Worm (Caenorhabditis elegans) whole organism, L4 larva: ENCODE measurements around the gene eppl-1.

Experiments used
- ceh-20 ChIP-seq: fragments of 200-800 bp; sonication (Bioruptor generic); IDR thresholded peaks from 2 replicates; pipeline ENCODE4 v1.3.6; 2022; ENCODE audit warnings: missing genetic modification reagents, missing genetic modification characterization, missing compliant biosample characterization
- dmd-9 ChIP-seq: fragments of 200-800 bp; sonication (Bioruptor generic); IDR thresholded peaks from 2 replicates; pipeline ENCODE4 v1.3.6; 2022; ENCODE audit warnings: missing genetic modification reagents, missing genetic modification characterization, missing compliant biosample characterization
- egl-27 ChIP-seq: sonication (generic microtip); optimal IDR thresholded peaks from 3 replicates; lab custom pipeline; 2017; ENCODE audit warnings: missing biosample characterization, missing genetic modification reagents, missing genetic modification characterization
- pha-4 ChIP-seq, 2 experiments: fragments of 150-350 bp in 1 of 2; fragments of 200-800 bp in 1 of 2; sonication (Bioruptor generic) in 1 of 2; IDR thresholded peaks in 1 of 2; optimal IDR thresholded peaks in 1 of 2; 2 replicates each; pipeline versions ENCODE4 v1.3.6 to Lab custom; 2014 to 2022; ENCODE audit warnings: missing genetic modification characterization in 2 of 2, missing genetic modification reagents in 2 of 2, missing biosample characterization in 1 of 2, missing compliant biosample characterization in 1 of 2
- vab-7 ChIP-seq: fragments of 200-800 bp; sonication (Bioruptor generic); IDR thresholded peaks from 2 replicates; pipeline ENCODE4 v1.3.6; 2022; ENCODE audit warnings: missing genetic modification reagents, missing genetic modification characterization, missing compliant biosample characterization

DNA sequence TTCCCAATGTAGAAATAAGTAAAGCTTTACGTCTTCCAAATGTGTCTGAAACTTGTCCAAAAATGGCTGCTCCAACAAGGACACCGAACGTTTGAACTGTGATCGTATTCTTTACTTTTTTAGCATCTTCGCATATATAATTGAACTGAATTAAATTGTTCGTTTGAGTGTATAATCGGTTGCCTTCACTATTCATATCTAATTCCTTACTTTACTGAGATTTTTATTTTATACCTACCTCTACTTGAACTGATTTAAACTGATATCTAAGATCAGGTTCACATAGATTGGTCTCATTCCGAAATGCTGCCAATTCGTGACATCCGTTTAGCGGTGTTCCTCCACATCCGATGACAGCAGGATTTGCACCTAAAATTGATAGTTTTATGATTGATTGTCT lies 10.8 kb upstream of the eppl-1 start:
- TF ChIP-seq dmd-9 (GFP tag; lab: Robert Waterston, UW) (no peak), ceh-20 (GFP tag; lab: Robert Waterston, UW) (no peak), egl-27 (tag; lab: Kevin White, UChicago) (no peak), pha-4 (GFP tag; IDR thresholded peaks at IDR 0.05; lab: Robert Waterston, UW) (no peak), pha-4 (tag; optimal IDR thresholded peaks at IDR 0.05; lab: Kevin White, UChicago) (no peak), vab-7 (GFP tag; lab: Robert Waterston, UW) (no peak)
